Fruit fly (Drosophila melanogaster): ENCODE results near the gene pigeon.
A peak's percentile ranks its signal among the peaks of the same experiment; 100 is the strongest.

pigeon gene

DNA sequence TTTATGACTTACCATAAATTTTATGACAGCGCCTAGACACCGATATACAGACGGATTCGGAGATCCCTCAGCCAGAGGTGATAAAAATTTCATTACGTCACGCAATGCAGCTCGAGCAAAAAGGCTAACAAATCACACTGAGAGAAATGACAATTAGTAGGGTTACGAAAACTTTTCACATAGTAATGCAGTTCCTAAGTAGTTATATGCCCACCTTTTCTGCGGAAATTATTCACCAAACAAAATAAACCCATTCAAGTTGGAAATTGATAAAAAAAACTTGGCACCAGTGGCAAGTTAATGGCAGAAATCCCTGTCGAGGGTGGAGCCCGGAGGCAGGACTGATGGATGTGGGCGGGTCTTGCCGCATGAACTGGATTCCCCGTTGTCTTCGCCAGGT is 14.4 kb downstream of the pigeon start (continued):
- TF ChIP-seq Xbp1 (GFP tag; optimal IDR thresholded peaks at IDR 0.05) (peak; percentile 39), Hr78 (GFP tag; optimal IDR thresholded peaks at IDR 0.05) (no peak), Adf1 (GFP tag; IDR thresholded peaks at IDR 0.05) (no peak), CG7786 (GFP tag; optimal IDR thresholded peaks at IDR 0.05) (peak; percentile 34), kni (GFP tag; optimal IDR thresholded peaks at IDR 0.05) (no peak), Atf-2 (GFP tag; optimal IDR thresholded peaks at IDR 0.05) (peak; percentile 10), CG10462 (GFP tag; optimal IDR thresholded peaks at IDR 0.05) (no peak), CG4854 (GFP tag; optimal IDR thresholded peaks at IDR 0.05) (no peak), sqz (GFP tag; optimal IDR thresholded peaks at IDR 0.05) (peak; percentile 11), hbn (GFP tag; IDR thresholded peaks at IDR 0.05; ENCODE audit: partially characterized antibody) (no peak), CG10654 (GFP tag; optimal IDR thresholded peaks at IDR 0.05) (no peak), CG10209 (GFP tag; optimal IDR thresholded peaks at IDR 0.05) (peak; percentile 14), Atf6 (GFP tag; IDR thresholded peaks at IDR 0.05) (no peak), btn (GFP tag; optimal IDR thresholded peaks at IDR 0.05) (peak; percentile 5), CG8944 (GFP tag; optimal IDR thresholded peaks at IDR 0.05) (no peak), CG9727 (GFP tag; optimal IDR thresholded peaks at IDR 0.05) (peak; percentile 27), Rx (GFP tag; IDR thresholded peaks at IDR 0.05) (0 out of 2 replicates have a peak, but pooled peaks have one; percentile 12), lilli (GFP tag; optimal IDR thresholded peaks at IDR 0.05) (peak; percentile 20), CG14014 (GFP tag; IDR thresholded peaks at IDR 0.05) (no peak), Antp (GFP tag; optimal IDR thresholded peaks at IDR 0.05) (peak; percentile 24), chif (GFP tag; optimal IDR thresholded peaks at IDR 0.05) (peak; percentile 24 to 39), ems (GFP tag; optimal IDR thresholded peaks at IDR 0.05) (peak; percentile 16), jumu (GFP tag; optimal IDR thresholded peaks at IDR 0.05) (peak; percentile 15), CG18599 (GFP tag; optimal IDR thresholded peaks at IDR 0.05) (peak; percentile 49), vvl (GFP tag; IDR thresholded peaks at IDR 0.05) (peak; percentile 41; the same call in 1 of the 2 replicates), CG10979 (tag; optimal IDR thresholded peaks at IDR 0.05) (peak; percentile 27), CG1832 (GFP tag; optimal IDR thresholded peaks at IDR 0.05) (no peak), dmrt99B (tag; optimal IDR thresholded peaks at IDR 0.05) (peak; percentile 26), CG11456 (GFP tag; IDR thresholded peaks at IDR 0.05) (no peak), abd-A (tag; optimal IDR thresholded peaks at IDR 0.05) (no peak), sna (GFP tag; IDR thresholded peaks at IDR 0.05; ENCODE audit: partially characterized antibody) (no peak), CG14050 (GFP tag; IDR thresholded peaks at IDR 0.05) (no peak), ssp (GFP tag; IDR thresholded peaks at IDR 0.05) (no peak), Lim3 (GFP tag; IDR thresholded peaks at IDR 0.05) (no peak), wdn (GFP tag; IDR thresholded peaks at IDR 0.05) (no peak), sob (GFP tag; IDR thresholded peaks at IDR 0.05) (0 out of 2 replicates have a peak, but pooled peaks have one; percentile 7), CG10147 (GFP tag; optimal IDR thresholded peaks at IDR 0.05) (no peak), bab2 (GFP tag; optimal IDR thresholded peaks at IDR 0.05) (peak; percentile 19), CG14710 (tag; optimal IDR thresholded peaks at IDR 0.05) (no peak), Dbx (GFP tag; IDR thresholded peaks at IDR 0.05) (no peak), CG33213 (GFP tag; optimal IDR thresholded peaks at IDR 0.05) (no peak), Hsf (GFP tag; optimal IDR thresholded peaks at IDR 0.05) (peak; percentile 8), gem (tag; optimal IDR thresholded peaks at IDR 0.05) (peak; percentile 42), nom (GFP tag; optimal IDR thresholded peaks at IDR 0.05) (peak; percentile 18), Chrac-16 (GFP tag; optimal IDR thresholded peaks at IDR 0.05) (peak; percentile 6), CG2712 (tag; optimal IDR thresholded peaks at IDR 0.05) (peak; percentile 44), Atf3 (GFP tag; optimal IDR thresholded peaks at IDR 0.05) (peak; percentile 10), dysf (GFP tag; IDR thresholded peaks at IDR 0.05) (peak; percentile 42; the same call in 1 of the 3 replicates), CG3281 (GFP tag; optimal IDR thresholded peaks at IDR 0.05) (no peak), gcm (GFP tag; optimal IDR thresholded peaks at IDR 0.05) (no peak)
